Worm (Caenorhabditis elegans): ENCODE results near the gene ooc-3.

- TF ChIP-seq ama-1 (optimal IDR thresholded peaks at IDR 0.05) (no peak), hmbx-1 (tag; optimal IDR thresholded peaks at IDR 0.05) (no peak), flt-1 (GFP tag; IDR thresholded peaks at IDR 0.05) (no peak), sea-1 (GFP tag; conservative IDR thresholded peaks at IDR 0.05) (no peak), tra-4 (tag; optimal IDR thresholded peaks at IDR 0.05) (no peak), hnd-1 (tag; optimal IDR thresholded peaks at IDR 0.05) (no peak), F13C5.2 (tag; optimal IDR thresholded peaks at IDR 0.05) (no peak), ceh-13 (GFP tag; optimal IDR thresholded peaks at IDR 0.05) (no peak)
These were observed 40.8 kb upstream of the ooc-3 start for ce11 chrII:11535924-11536323.

Data from whole organism, early embryonic.